Worm (Caenorhabditis elegans) whole organism, late embryonic: Measurements from ENCODE around the gene sru-24.

Experiments
- F13H6.1 ChIP-seq: sonication (generic microtip); optimal IDR thresholded peaks from 2 replicates; lab custom pipeline; 2016; ENCODE audit warnings: missing genetic modification characterization, missing compliant biosample characterization
- K02D7.2 ChIP-seq: sonication (generic microtip); optimal IDR thresholded peaks from 2 replicates; lab custom pipeline; 2017; ENCODE audit warnings: mild to moderate bottlenecking, missing genetic modification characterization, missing compliant biosample characterization
- dmd-4 ChIP-seq: sonication (generic microtip); optimal IDR thresholded peaks from 2 replicates; lab custom pipeline; 2016; ENCODE audit warnings: borderline replicate concordance, missing genetic modification characterization, missing compliant biosample characterization
- hlh-30 ChIP-seq: sonication (generic microtip); optimal IDR thresholded peaks from 2 replicates; lab custom pipeline; 2017; ENCODE audit warnings: antibody characterized with exemption, missing genetic modification characterization, missing compliant biosample characterization; ENCODE audit not compliant: insufficient read depth
- lin-11 ChIP-seq: fragments of 200-800 bp; sonication (Bioruptor generic); optimal IDR thresholded peaks from 2 replicates; lab custom pipeline; 2018; ENCODE audit warnings: mild to moderate bottlenecking, missing genetic modification characterization, missing compliant biosample characterization
- nfya-1 ChIP-seq: sonication (generic microtip); optimal IDR thresholded peaks from 2 replicates; lab custom pipeline; 2017; ENCODE audit warnings: missing genetic modification characterization, mild to moderate bottlenecking, missing compliant biosample characterization, antibody characterized with exemption, moderate library complexity
- nhr-11 ChIP-seq: fragments of 150-350 bp; optimal IDR thresholded peaks from 2 replicates; lab custom pipeline; 2014; ENCODE audit warnings: missing biosample characterization, missing genetic modification characterization
- pqm-1 ChIP-seq: sonication (generic microtip); optimal IDR thresholded peaks from 2 replicates; lab custom pipeline; 2016; ENCODE audit warnings: missing genetic modification characterization, missing compliant biosample characterization
- pros-1 ChIP-seq: fragments of 150-350 bp; optimal IDR thresholded peaks from 2 replicates; lab custom pipeline; 2014; ENCODE audit warnings: missing biosample characterization, missing genetic modification reagents, missing genetic modification characterization
- syd-9 ChIP-seq: sonication (generic microtip); optimal IDR thresholded peaks from 2 replicates; lab custom pipeline; 2016; ENCODE audit warnings: mild to moderate bottlenecking, missing genetic modification characterization, moderate library complexity, missing compliant biosample characterization
- unc-3 ChIP-seq, 2 experiments: fragments of 200-800 bp in 1 of 2; sonication (Bioruptor generic) in 1 of 2; sonication (generic microtip) in 1 of 2; conservative IDR thresholded peaks in 1 of 2; optimal IDR thresholded peaks in 1 of 2; 2 replicates each; pipeline versions ENCODE4 v1.3.6 to Lab custom; 2016 to 2022; ENCODE audit warnings: missing compliant biosample characterization in 2 of 2, missing genetic modification characterization in 2 of 2, missing genetic modification reagents in 1 of 2

- TF ChIP-seq nfya-1 (tag; lab: Kevin White, UChicago) (no peak), dmd-4 (no peak), lin-11 (tag; lab: Kevin White, UChicago) (no peak), syd-9 (tag; lab: Kevin White, UChicago) (no peak), unc-3 (GFP tag; conservative IDR thresholded peaks at IDR 0.05; lab: Robert Waterston, UW) (no peak), unc-3 (tag; optimal IDR thresholded peaks at IDR 0.05; lab: Kevin White, UChicago) (no peak), pros-1 (no peak), K02D7.2 (tag; lab: Kevin White, UChicago) (no peak), nhr-11 (no peak), pqm-1 (tag; lab: Kevin White, UChicago) (no peak), F13H6.1 (tag; lab: Kevin White, UChicago) (no peak), hlh-30 (no peak)
Measured at ce11 chrV:626321-626720, 44.9 kb downstream of the sru-24 start, which contains the start of gene F48G7.7.
